Worm (Caenorhabditis elegans) whole organism, early embryonic: Measurements from ENCODE around the gene srsx-17.

Experiments
- B0310.2 ChIP-seq: sonication (generic microtip); optimal IDR thresholded peaks from 2 replicates; lab custom pipeline; 2016; ENCODE audit warnings: mild to moderate bottlenecking, missing genetic modification characterization, missing compliant biosample characterization
- F13C5.2 ChIP-seq: sonication (generic microtip); optimal IDR thresholded peaks from 2 replicates; lab custom pipeline; 2017; ENCODE audit warnings: mild to moderate bottlenecking, missing genetic modification characterization, inconsistent platforms, missing compliant biosample characterization
- aly-1 ChIP-seq: sonication (generic microtip); optimal IDR thresholded peaks from 2 replicates; lab custom pipeline; 2016; ENCODE audit warnings: missing genetic modification characterization, missing compliant biosample characterization
- ama-1 ChIP-seq: fragments of 150-350 bp; optimal IDR thresholded peaks from 2 replicates; lab custom pipeline; 2014
- ceh-13 ChIP-seq: fragments of 200-800 bp; sonication (Bioruptor generic); optimal IDR thresholded peaks from 2 replicates; lab custom pipeline; 2018; ENCODE audit warnings: mild to moderate bottlenecking, missing genetic modification characterization, missing compliant biosample characterization
- ceh-36 ChIP-seq: sonication (generic microtip); optimal IDR thresholded peaks from 2 replicates; lab custom pipeline; 2016; ENCODE audit warnings: missing genetic modification characterization, inconsistent platforms, missing compliant biosample characterization
- ets-7 ChIP-seq: sonication (generic microtip); optimal IDR thresholded peaks from 2 replicates; lab custom pipeline; 2016; ENCODE audit warnings: missing genotype, missing genetic modification characterization, missing compliant biosample characterization
- flt-1 ChIP-seq: fragments of 200-800 bp; sonication (Bioruptor generic); IDR thresholded peaks from 2 replicates; pipeline ENCODE4 v1.3.6; 2022; ENCODE audit warnings: missing genetic modification characterization, missing compliant biosample characterization
- hmbx-1 ChIP-seq: sonication (generic microtip); optimal IDR thresholded peaks from 2 replicates; lab custom pipeline; 2016; ENCODE audit warnings: mild to moderate bottlenecking, missing genetic modification characterization, missing compliant biosample characterization
- hmg-4 ChIP-seq: fragments of 200-800 bp; sonication (Bioruptor generic); optimal IDR thresholded peaks from 2 replicates; lab custom pipeline; 2018; ENCODE audit warnings: mild to moderate bottlenecking, missing genetic modification characterization, missing compliant biosample characterization
- hnd-1 ChIP-seq: sonication (generic microtip); optimal IDR thresholded peaks from 2 replicates; lab custom pipeline; 2016; ENCODE audit warnings: missing genetic modification characterization, missing compliant biosample characterization
- pes-1 ChIP-seq: fragments of 200-800 bp; sonication (Bioruptor generic); IDR thresholded peaks from 2 replicates; pipeline ENCODE4 v1.3.6; 2022; ENCODE audit warnings: missing genetic modification reagents, missing genetic modification characterization, missing compliant biosample characterization
- scrt-1 ChIP-seq: fragments of 200-800 bp; sonication (Bioruptor generic); IDR thresholded peaks from 2 replicates; pipeline ENCODE4 v1.3.6; 2022; ENCODE audit warnings: missing genetic modification characterization, missing compliant biosample characterization
- sea-1 ChIP-seq: fragments of 200-800 bp; sonication (Bioruptor generic); conservative IDR thresholded peaks from 2 replicates; pipeline ENCODE4 v1.3.6; 2022; ENCODE audit warnings: missing genetic modification characterization, missing compliant biosample characterization
- tbx-11 ChIP-seq: fragments of 200-800 bp; sonication (Bioruptor generic); IDR thresholded peaks from 2 replicates; pipeline ENCODE4 v1.3.6; 2022; ENCODE audit warnings: missing genetic modification characterization, missing compliant biosample characterization
- tbx-37 ChIP-seq: fragments of 200-800 bp; sonication (Bioruptor generic); conservative IDR thresholded peaks from 2 replicates; pipeline ENCODE4 v1.3.6; 2022; ENCODE audit warnings: missing genetic modification reagents, missing genetic modification characterization, missing compliant biosample characterization
- tra-4 ChIP-seq: sonication (generic microtip); optimal IDR thresholded peaks from 2 replicates; lab custom pipeline; 2017; ENCODE audit warnings: missing genetic modification characterization, missing compliant biosample characterization

The srsx-17 gene

ce11 chrV:5949674-5950149 is 22.3 kb downstream of the srsx-17 start:
- TF ChIP-seq flt-1 (GFP tag; lab: Robert Waterston, UW) (no peak), aly-1 (no peak), hnd-1 (no peak), pes-1 (GFP tag; lab: Robert Waterston, UW) (no peak), sea-1 (GFP tag; lab: Robert Waterston, UW) (no peak), tbx-37 (no peak), hmg-4 (GFP tag; lab: Kevin White, UChicago) (no peak), B0310.2 (tag; lab: Kevin White, UChicago) (no peak), hmbx-1 (no peak), tbx-11 (GFP tag; lab: Robert Waterston, UW) (no peak), ceh-13 (no peak), F13C5.2 (no peak), ets-7 (tag; lab: Kevin White, UChicago) (no peak), tra-4 (no peak), ceh-36 (tag; lab: Kevin White, UChicago) (no peak), scrt-1 (GFP tag; lab: Robert Waterston, UW) (no peak)

ce11 chrV:5951133-5951532 is 23.7 kb downstream of the srsx-17 start, which contains the start of gene M03F8.1:
Gene M03F8.1 (plus strand): TSS chrV:5951433.
- TF ChIP-seq ama-1 (lab: Kevin White, UChicago) (no peak), tbx-11 (GFP tag; lab: Robert Waterston, UW) (no peak), ceh-36 (tag; lab: Kevin White, UChicago) (no peak), scrt-1 (GFP tag; lab: Robert Waterston, UW) (no peak), tbx-37 (no peak), F13C5.2 (no peak), ceh-13 (no peak), tra-4 (no peak), ets-7 (tag; lab: Kevin White, UChicago) (no peak)

DNA sequence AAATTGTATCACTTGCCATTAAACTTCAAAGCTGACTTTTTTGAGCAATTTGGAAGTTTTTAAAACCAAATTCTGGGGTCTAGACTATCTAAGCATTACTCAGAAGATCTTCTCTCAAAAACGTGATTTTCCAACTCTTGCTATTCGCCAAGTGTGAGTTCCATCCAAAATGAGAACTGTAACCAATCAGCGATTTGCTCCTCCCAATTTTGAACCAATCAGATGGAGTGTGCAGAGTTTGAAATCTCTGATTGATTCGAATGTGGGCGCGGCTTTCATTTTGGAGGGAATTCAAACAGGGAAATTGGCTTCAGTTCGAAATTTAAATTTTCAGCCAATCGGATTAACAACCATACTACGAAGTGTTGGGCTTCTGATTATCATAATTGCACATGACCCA is 25.6 kb downstream of the srsx-17 start:
- TF ChIP-seq scrt-1 (GFP tag; lab: Robert Waterston, UW) (no peak), sea-1 (GFP tag; lab: Robert Waterston, UW) (no peak), ama-1 (lab: Kevin White, UChicago) (no peak), hmg-4 (GFP tag; lab: Kevin White, UChicago) (no peak), B0310.2 (tag; lab: Kevin White, UChicago) (no peak), pes-1 (GFP tag; lab: Robert Waterston, UW) (no peak), F13C5.2 (no peak), flt-1 (GFP tag; lab: Robert Waterston, UW) (no peak), aly-1 (no peak), ceh-13 (no peak), ets-7 (tag; lab: Kevin White, UChicago) (no peak), hmbx-1 (no peak), tbx-11 (GFP tag; lab: Robert Waterston, UW) (no peak), tbx-37 (no peak), tra-4 (no peak), ceh-36 (tag; lab: Kevin White, UChicago) (no peak), hnd-1 (no peak)

DNA sequence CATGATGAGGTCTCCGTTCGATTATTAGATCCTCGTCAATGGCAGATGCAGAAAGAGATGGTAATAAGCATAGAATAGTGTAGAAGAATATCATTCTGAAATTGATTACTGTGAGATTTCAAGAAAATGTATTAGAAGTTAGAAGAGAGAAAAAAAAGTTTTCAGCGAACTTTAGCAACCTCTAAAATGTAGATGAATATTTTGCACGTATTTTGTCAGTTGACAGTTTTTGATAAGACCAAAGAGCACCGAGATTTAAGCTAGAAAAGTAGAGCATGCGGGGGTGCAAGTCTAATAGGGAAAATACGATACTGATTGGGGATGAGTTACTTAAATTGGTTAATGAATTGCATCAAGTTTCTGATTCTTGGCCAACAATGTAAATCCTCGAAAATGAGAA is 27.3 kb downstream of the srsx-17 start, which contains the start of gene M03F8.6:
TSS of gene M03F8.6 (minus strand) at position 101 of the 400 bp plus-strand sequence.
- TF ChIP-seq tbx-37 (no peak), hmbx-1 (no peak), F13C5.2 (no peak), ama-1 (lab: Kevin White, UChicago) (no peak), ceh-13 (no peak), hmg-4 (GFP tag; lab: Kevin White, UChicago) (no peak), tra-4 (no peak), ceh-36 (tag; lab: Kevin White, UChicago) (no peak), tbx-11 (GFP tag; lab: Robert Waterston, UW) (no peak), sea-1 (GFP tag; lab: Robert Waterston, UW) (no peak), flt-1 (GFP tag; lab: Robert Waterston, UW) (no peak)

DNA sequence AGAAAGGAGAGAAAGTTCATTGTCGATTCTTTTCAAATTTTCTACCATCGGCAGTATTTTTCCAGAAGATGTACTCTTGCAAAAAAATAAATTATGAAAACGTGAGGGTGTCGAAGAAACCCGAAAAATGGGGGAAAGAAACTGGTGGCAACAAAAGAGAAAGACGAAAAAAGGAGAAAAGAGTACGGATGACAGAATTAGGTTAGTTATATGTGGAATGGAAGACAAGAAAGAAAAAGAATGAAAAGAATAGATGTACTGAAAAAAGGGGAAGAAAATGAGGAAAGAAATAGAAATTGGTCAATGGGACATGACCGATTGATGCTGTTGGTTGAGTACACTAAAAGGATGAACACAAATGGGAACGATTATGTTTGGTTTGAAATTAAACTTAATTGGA is 28.2 kb downstream of the srsx-17 start:
- TF ChIP-seq tbx-11 (GFP tag; lab: Robert Waterston, UW) (no peak), ceh-36 (tag; lab: Kevin White, UChicago) (no peak), hnd-1 (no peak), pes-1 (GFP tag; lab: Robert Waterston, UW) (no peak), flt-1 (GFP tag; lab: Robert Waterston, UW) (no peak), scrt-1 (GFP tag; lab: Robert Waterston, UW) (no peak), F13C5.2 (no peak), ama-1 (lab: Kevin White, UChicago) (no peak), ets-7 (tag; lab: Kevin White, UChicago) (no peak), tbx-37 (no peak), aly-1 (no peak), B0310.2 (tag; lab: Kevin White, UChicago) (no peak), tra-4 (no peak), ceh-13 (no peak), hmbx-1 (no peak), sea-1 (GFP tag; lab: Robert Waterston, UW) (no peak)

ce11 chrV:5961516-5961915 is 34.1 kb downstream of the srsx-17 start, which contains the start of gene mcp-1:
Gene mcp-1 (plus strand): TSS chrV:5961807.
- TF ChIP-seq tra-4 = no peak
- TF ChIP-seq B0310.2 (tag; lab: Kevin White, UChicago) = no peak
- no peak for TF ChIP-seq F13C5.2
- no peak for TF ChIP-seq flt-1 (GFP tag; lab: Robert Waterston, UW)
- no peak for TF ChIP-seq ets-7 (tag; lab: Kevin White, UChicago)
- no peak for TF ChIP-seq sea-1 (GFP tag; lab: Robert Waterston, UW)
- no peak for TF ChIP-seq scrt-1 (GFP tag; lab: Robert Waterston, UW)
- TF ChIP-seq tbx-37 = no peak
- no peak for TF ChIP-seq aly-1
- TF ChIP-seq ama-1 (lab: Kevin White, UChicago) = no peak
- TF ChIP-seq ceh-13 = no peak
- no peak for TF ChIP-seq hnd-1
- TF ChIP-seq hmg-4 (GFP tag; lab: Kevin White, UChicago) = no peak
- TF ChIP-seq ceh-36 (tag; lab: Kevin White, UChicago) = no peak
- no peak for TF ChIP-seq tbx-11 (GFP tag; lab: Robert Waterston, UW)

DNA sequence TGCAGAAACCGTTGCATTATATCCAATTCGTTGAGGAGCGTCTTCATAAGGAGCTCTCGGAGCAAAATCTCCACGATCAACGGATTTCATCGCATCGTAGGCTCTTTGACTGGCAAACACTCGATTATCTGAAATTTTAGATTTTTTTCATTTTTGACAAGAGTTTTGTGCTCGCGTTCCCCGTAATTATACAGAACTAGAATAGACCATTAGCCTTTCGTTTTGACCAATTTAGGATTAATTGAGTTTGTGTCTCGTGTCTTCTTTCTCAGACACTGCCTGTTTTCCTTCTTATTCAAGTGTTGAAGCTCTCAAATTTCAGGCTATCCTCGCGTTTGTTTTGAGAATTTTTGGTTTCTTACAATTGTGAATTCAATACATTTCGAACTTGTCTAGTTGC is 35.6 kb downstream of the srsx-17 start:
- TF ChIP-seq hmbx-1 = no peak
- TF ChIP-seq hmg-4 (GFP tag; lab: Kevin White, UChicago) = no peak
- no peak for TF ChIP-seq ama-1 (lab: Kevin White, UChicago)
- TF ChIP-seq tbx-11 (GFP tag; lab: Robert Waterston, UW) = no peak
- no peak for TF ChIP-seq tbx-37
- TF ChIP-seq B0310.2 (tag; lab: Kevin White, UChicago) = no peak
- no peak for TF ChIP-seq ets-7 (tag; lab: Kevin White, UChicago)
- no peak for TF ChIP-seq tra-4
